Fruit fly (Drosophila melanogaster) whole organism, embryonic: Measurements from ENCODE around the gene Rpp20.

ENCODE experiments used
- BEAF-32 ChIP-seq: fragments of 200-800 bp; sonication (Bioruptor generic); optimal IDR thresholded peaks from 3 replicates; lab custom pipeline; 2017; ENCODE audit warnings: missing biosample characterization, missing genetic modification characterization, mild to moderate bottlenecking, moderate library complexity, missing genetic modification reagents
- CG1024 ChIP-seq: fragments of 200-800 bp; sonication (Bioruptor generic); IDR thresholded peaks from 2 replicates; pipeline ENCODE4 v1.3.6; 2022; ENCODE audit warnings: missing biosample characterization, missing genetic modification characterization
- CG10267 ChIP-seq: fragments of 200-800 bp; sonication (Bioruptor generic); optimal IDR thresholded peaks from 2 replicates; lab custom pipeline; 2018; ENCODE audit warnings: missing biosample characterization, mild to moderate bottlenecking, missing genetic modification characterization, moderate library complexity
- CG10321 ChIP-seq: fragments of 200-800 bp; sonication (Bioruptor generic); IDR thresholded peaks from 2 replicates; pipeline ENCODE4 v1.3.6; 2022; ENCODE audit warnings: missing biosample characterization, missing genetic modification characterization
- CG10959 ChIP-seq: fragments of 200-800 bp; sonication (Bioruptor generic); IDR thresholded peaks from 2 replicates; pipeline ENCODE4 v1.3.6; 2022; ENCODE audit warnings: missing biosample characterization, missing genetic modification characterization
- CG13894 ChIP-seq: fragments of 200-800 bp; sonication (Bioruptor generic); optimal IDR thresholded peaks from 3 replicates; lab custom pipeline; 2018; ENCODE audit warnings: missing biosample characterization, mild to moderate bottlenecking, missing genetic modification characterization, moderate library complexity
- CG16779 ChIP-seq: fragments of 200-800 bp; sonication (Bioruptor generic); IDR thresholded peaks from 2 replicates; pipeline ENCODE4 v1.3.6; 2022; ENCODE audit warnings: missing biosample characterization, missing genetic modification characterization
- CG17328 ChIP-seq: fragments of 200-800 bp; sonication (Bioruptor generic); IDR thresholded peaks from 2 replicates; pipeline ENCODE4 v1.3.6; 2022; ENCODE audit warnings: missing biosample characterization, missing genetic modification characterization
- CG17612 ChIP-seq: fragments of 200-800 bp; sonication (Bioruptor generic); IDR thresholded peaks from 2 replicates; pipeline ENCODE4 v1.3.6; 2022; ENCODE audit warnings: missing biosample characterization, missing genetic modification characterization
- CG18011 ChIP-seq: fragments of 200-800 bp; sonication (Bioruptor generic); optimal IDR thresholded peaks from 2 replicates; lab custom pipeline; 2017; ENCODE audit warnings: missing biosample characterization, missing genetic modification characterization, mild to moderate bottlenecking, moderate library complexity, missing genotype
- CG2202 ChIP-seq: fragments of 200-800 bp; sonication (Bioruptor generic); optimal IDR thresholded peaks from 2 replicates; lab custom pipeline; 2018; ENCODE audit warnings: missing biosample characterization, mild to moderate bottlenecking, missing genetic modification characterization
- CG3407 ChIP-seq: fragments of 200-800 bp; sonication (Bioruptor generic); optimal IDR thresholded peaks from 2 replicates; lab custom pipeline; 2018; ENCODE audit warnings: missing biosample characterization, mild to moderate bottlenecking, missing genetic modification characterization
- CG34376 ChIP-seq: fragments of 200-800 bp; sonication (Bioruptor generic); optimal IDR thresholded peaks from 2 replicates; lab custom pipeline; 2018; ENCODE audit warnings: missing biosample characterization, mild to moderate bottlenecking, missing genetic modification characterization
- CG4282 ChIP-seq: fragments of 200-800 bp; sonication (Bioruptor generic); optimal IDR thresholded peaks from 2 replicates; lab custom pipeline; 2016; ENCODE audit warnings: missing biosample characterization, missing genetic modification characterization
- CG4617 ChIP-seq: fragments of 200-800 bp; sonication (Bioruptor generic); optimal IDR thresholded peaks from 3 replicates; lab custom pipeline; 2016; ENCODE audit warnings: missing biosample characterization, missing genetic modification characterization, borderline replicate concordance
- CG5245 ChIP-seq: fragments of 200-800 bp; sonication (Bioruptor generic); optimal IDR thresholded peaks from 3 replicates; lab custom pipeline; 2016; ENCODE audit warnings: missing biosample characterization, missing genetic modification characterization
- CG7786 ChIP-seq: fragments of 200-800 bp; sonication (Bioruptor generic); optimal IDR thresholded peaks from 2 replicates; lab custom pipeline; 2016; ENCODE audit warnings: missing biosample characterization, missing genetic modification characterization
- CG8290 ChIP-seq, 3 experiments: fragments of 200-800 bp; sonication (Bioruptor generic); optimal IDR thresholded peaks; 2 replicates each; lab custom pipeline; 2016 to 2019; ENCODE audit warnings: missing biosample characterization in 3 of 3, missing genetic modification characterization in 3 of 3, mild to moderate bottlenecking in 2 of 3, moderate library complexity in 1 of 3
- CG9817 ChIP-seq: fragments of 200-800 bp; sonication (Bioruptor generic); optimal IDR thresholded peaks from 2 replicates; lab custom pipeline; 2018; ENCODE audit warnings: missing biosample characterization, mild to moderate bottlenecking, missing genetic modification characterization, moderate library complexity
- CG9932 ChIP-seq: fragments of 200-800 bp; sonication (Bioruptor generic); IDR thresholded peaks from 2 replicates; pipeline ENCODE4 v1.3.6; 2022; ENCODE audit warnings: missing biosample characterization, missing genetic modification characterization
- Camta ChIP-seq: fragments of 200-800 bp; sonication (Bioruptor generic); optimal IDR thresholded peaks from 2 replicates; lab custom pipeline; 2016; ENCODE audit warnings: missing biosample characterization, missing genetic modification characterization
- MBD-R2 ChIP-seq: fragments of 200-800 bp; sonication (Bioruptor generic); IDR thresholded peaks from 2 replicates; pipeline ENCODE4 v1.3.6; 2022; ENCODE audit warnings: missing biosample characterization, missing genetic modification characterization
- MESR4 ChIP-seq: fragments of 200-800 bp; sonication (Bioruptor generic); optimal IDR thresholded peaks from 2 replicates; lab custom pipeline; 2018; ENCODE audit warnings: missing biosample characterization, mild to moderate bottlenecking, missing genetic modification characterization, moderate library complexity
- Med ChIP-seq: fragments of 200-800 bp; sonication (Bioruptor generic); peaks from one replicate; lab custom pipeline; 2016; ENCODE audit warnings: missing biosample characterization, missing genetic modification characterization, mild to moderate bottlenecking, inconsistent platforms, moderate library complexity
- Pdp1 ChIP-seq, 2 experiments: fragments of 200-800 bp; sonication (Bioruptor generic); optimal IDR thresholded peaks; 3 replicates each; lab custom pipeline; 2016; ENCODE audit warnings: missing biosample characterization in 2 of 2, missing genetic modification characterization in 2 of 2, mild to moderate bottlenecking in 1 of 2, moderate library complexity in 1 of 2
- Sox100B ChIP-seq: fragments of 200-800 bp; sonication (Bioruptor generic); optimal IDR thresholded peaks from 3 replicates; lab custom pipeline; 2018; ENCODE audit warnings: missing biosample characterization, mild to moderate bottlenecking, missing genetic modification characterization
- Sox102F ChIP-seq: fragments of 200-800 bp; sonication (Bioruptor generic); optimal IDR thresholded peaks from 2 replicates; lab custom pipeline; 2018; ENCODE audit warnings: missing biosample characterization, mild to moderate bottlenecking, missing genetic modification characterization, moderate library complexity
- YL-1 ChIP-seq: fragments of 200-800 bp; sonication (Bioruptor generic); optimal IDR thresholded peaks from 3 replicates; lab custom pipeline; 2017; ENCODE audit warnings: missing biosample characterization, mild to moderate bottlenecking, missing genetic modification characterization
- ap ChIP-seq: fragments of 200-800 bp; sonication (Bioruptor generic); IDR thresholded peaks from 2 replicates; pipeline ENCODE4 v1.3.6; 2022; ENCODE audit warnings: missing biosample characterization, missing genetic modification characterization
- cg ChIP-seq: fragments of 200-800 bp; sonication (Bioruptor generic); optimal IDR thresholded peaks from 3 replicates; lab custom pipeline; 2019; ENCODE audit warnings: missing biosample characterization, mild to moderate bottlenecking, missing genetic modification characterization, moderate library complexity
- fu2 ChIP-seq: fragments of 200-800 bp; sonication (Bioruptor generic); optimal IDR thresholded peaks from 2 replicates; lab custom pipeline; 2016; ENCODE audit warnings: missing biosample characterization, missing genetic modification characterization
- gce ChIP-seq: fragments of 200-800 bp; sonication (Bioruptor generic); IDR thresholded peaks from 3 replicates; pipeline ENCODE4 v1.3.6; 2022; ENCODE audit warnings: missing biosample characterization, missing genetic modification characterization
- gro ChIP-seq: fragments of 200-800 bp; sonication (Bioruptor generic); optimal IDR thresholded peaks from 2 replicates; lab custom pipeline; 2016; ENCODE audit warnings: missing biosample characterization, missing genetic modification characterization
- ind ChIP-seq: fragments of 200-800 bp; sonication (Bioruptor generic); optimal IDR thresholded peaks from 3 replicates; lab custom pipeline; 2016; ENCODE audit warnings: missing biosample characterization, missing genetic modification characterization
- jigr1 ChIP-seq: fragments of 200-800 bp; sonication (Bioruptor generic); IDR thresholded peaks from 3 replicates; pipeline ENCODE4 v1.3.6; 2022; ENCODE audit warnings: missing biosample characterization, missing genetic modification characterization
- mld ChIP-seq: fragments of 200-800 bp; sonication (Bioruptor generic); IDR thresholded peaks from 3 replicates; pipeline ENCODE4 v1.3.6; 2022; ENCODE audit warnings: missing biosample characterization, missing genetic modification characterization; ENCODE audit not compliant: partially characterized antibody
- pfk ChIP-seq: fragments of 200-800 bp; sonication (Bioruptor generic); optimal IDR thresholded peaks from 2 replicates; lab custom pipeline; 2018; ENCODE audit warnings: missing biosample characterization, mild to moderate bottlenecking, missing genetic modification characterization, moderate library complexity
- pzg ChIP-seq: fragments of 200-800 bp; sonication (Bioruptor generic); optimal IDR thresholded peaks from 3 replicates; lab custom pipeline; 2018; ENCODE audit warnings: missing biosample characterization, mild to moderate bottlenecking, missing genetic modification characterization, moderate library complexity
- ranshi ChIP-seq: fragments of 200-800 bp; sonication (Bioruptor generic); IDR thresholded peaks from 2 replicates; pipeline ENCODE4 v1.3.6; 2022; ENCODE audit warnings: missing biosample characterization, missing genetic modification characterization
- ro ChIP-seq: fragments of 200-800 bp; sonication (Bioruptor generic); IDR thresholded peaks from 2 replicates; pipeline ENCODE4 v1.3.6; 2022; ENCODE audit warnings: missing biosample characterization, missing genetic modification characterization
- sd ChIP-seq: fragments of 200-800 bp; sonication (Bioruptor generic); optimal IDR thresholded peaks from 3 replicates; lab custom pipeline; 2018; ENCODE audit warnings: missing biosample characterization, mild to moderate bottlenecking, missing genetic modification characterization, moderate library complexity
- seq ChIP-seq: fragments of 200-800 bp; sonication (Bioruptor generic); IDR thresholded peaks from 2 replicates; pipeline ENCODE4 v1.3.6; 2022; ENCODE audit warnings: missing biosample characterization, missing genetic modification characterization
- twi ChIP-seq: fragments of 200-800 bp; optimal IDR thresholded peaks from 2 replicates; lab custom pipeline; 2019; ENCODE audit warnings: missing biosample characterization, mild to moderate bottlenecking, missing genetic modification characterization, moderate library complexity
- tx ChIP-seq: fragments of 200-800 bp; sonication (Bioruptor generic); optimal IDR thresholded peaks from 2 replicates; lab custom pipeline; 2016; ENCODE audit warnings: missing biosample characterization, missing genetic modification characterization
- unc-4 ChIP-seq: fragments of 200-800 bp; sonication (Bioruptor generic); IDR thresholded peaks from 2 replicates; pipeline ENCODE4 v1.3.6; 2022; ENCODE audit warnings: missing biosample characterization, missing genetic modification characterization; ENCODE audit not compliant: partially characterized antibody

Gene Rpp20

DNA sequence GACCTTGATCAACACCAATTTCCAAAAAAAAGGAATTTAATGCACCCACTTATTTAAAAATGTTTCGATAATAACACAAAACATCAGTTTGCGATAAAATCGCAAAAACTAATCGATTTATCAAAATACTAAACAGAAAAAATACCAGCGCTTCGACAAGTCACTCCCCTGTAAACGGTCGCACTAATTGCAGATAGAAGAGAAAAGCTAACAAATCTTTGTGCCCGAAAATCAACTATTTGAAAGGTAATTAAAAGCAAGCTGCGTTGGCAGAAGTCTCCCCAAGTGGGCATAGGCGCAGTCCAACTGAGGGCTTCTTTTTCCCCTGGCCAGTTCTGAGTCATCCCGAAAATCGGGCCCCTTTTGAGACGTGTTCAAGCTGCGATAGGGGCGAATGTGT is 13.4 kb upstream of the Rpp20 start, which contains the start of gene AP-1-2beta (continued):
- TF ChIP-seq Sox100B (GFP tag; lab: Kevin White, UChicago) (no peak), mld (peak; percentile 54; the same call in 1 of the 3 replicates), ind (GFP tag; lab: Kevin White, UChicago) (no peak), CG13894 (no peak), CG18011 (GFP tag; lab: Kevin White, UChicago) (no peak), CG9817 (tag; lab: Kevin White, UChicago) (no peak), Camta (GFP tag; lab: Kevin White, UChicago) (no peak), CG4282 (GFP tag; lab: Kevin White, UChicago) (no peak), BEAF-32 (GFP tag; lab: Kevin White, UChicago) (peak; percentile 50), CG7786 (GFP tag; lab: Kevin White, UChicago) (no peak)

DNA sequence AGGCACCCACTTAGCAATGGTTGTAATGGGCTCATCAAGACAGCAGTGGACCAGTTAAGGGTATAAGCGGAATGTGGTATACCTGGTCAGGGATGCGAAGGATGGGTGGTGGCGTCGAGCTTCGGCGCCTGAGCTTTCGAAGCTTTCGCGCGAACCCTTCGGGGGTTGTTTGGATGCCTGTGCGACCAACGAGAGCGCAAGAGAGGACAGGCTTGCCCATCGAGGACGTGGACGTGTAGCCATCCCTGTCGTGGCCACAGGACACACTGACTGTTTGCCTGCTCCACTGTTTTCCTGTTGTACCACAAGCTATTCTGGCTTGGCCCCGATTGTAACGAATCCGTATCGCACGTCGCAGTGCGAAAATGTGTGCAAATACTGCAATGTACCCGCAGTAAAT is 9.0 kb upstream of the Rpp20 start, which contains the start of gene CG14234:
Gene CG14234 (plus strand): TSS at position 301 of the 400 bp plus-strand sequence.
- TF ChIP-seq Med (GFP tag; lab: Kevin White, UChicago) (peak; percentile 9), CG4617 (GFP tag; lab: Kevin White, UChicago) (no peak), gro (no peak), ro (GFP tag; lab: Robert Waterston, UW) (no peak), CG2202 (tag; lab: Kevin White, UChicago) (no peak), Sox102F (no peak), CG10321 (GFP tag; lab: Robert Waterston, UW) (peak; percentile 59; the same call in 1 of the 2 replicates), seq (peak; percentile 45; the same call in 1 of the 2 replicates), CG5245 (GFP tag; lab: Kevin White, UChicago) (no peak), CG34376 (no peak), pzg (GFP tag; lab: Kevin White, UChicago) (peak; percentile 12)

DNA sequence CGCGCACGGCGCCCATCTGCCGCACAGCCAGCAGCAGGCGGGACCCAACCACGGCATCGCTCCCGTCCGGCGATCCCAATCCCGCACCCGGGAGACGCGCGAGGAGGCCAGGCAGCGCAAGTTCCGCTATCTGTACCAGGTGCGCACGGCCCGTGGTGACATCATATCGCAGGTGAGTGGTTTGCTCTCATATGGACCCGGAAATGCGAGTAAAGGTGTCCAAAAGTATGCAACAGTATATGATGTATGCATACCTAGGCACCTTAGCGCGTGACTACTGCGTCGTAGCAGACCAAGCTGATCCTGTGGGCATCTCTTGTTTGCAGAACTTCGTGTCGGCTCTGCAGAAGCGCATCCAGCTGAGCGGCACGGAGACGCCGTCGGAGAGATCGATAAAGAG is 6.4 kb upstream of the Rpp20 start:
- TF ChIP-seq CG16779 (GFP tag; lab: Robert Waterston, UW) (0 out of 2 replicates have a peak, but pooled peaks have one; percentile 28), CG3407 (no peak), Med (GFP tag; lab: Kevin White, UChicago) (peak; percentile 3), twi (tag; lab: Kevin White, UChicago) (no peak), CG17612 (peak; percentile 71; the same call in 1 of the 2 replicates), CG9932 (GFP tag; lab: Robert Waterston, UW) (no peak), CG8290 (GFP tag; optimal IDR thresholded peaks at IDR 0.05; lab: Kevin White, UChicago) (peak; percentile 1), CG8290 (tag; optimal IDR thresholded peaks at IDR 0.05; lab: Kevin White, UChicago) (peak in 1 of 2 experiments; percentile 72)

DNA sequence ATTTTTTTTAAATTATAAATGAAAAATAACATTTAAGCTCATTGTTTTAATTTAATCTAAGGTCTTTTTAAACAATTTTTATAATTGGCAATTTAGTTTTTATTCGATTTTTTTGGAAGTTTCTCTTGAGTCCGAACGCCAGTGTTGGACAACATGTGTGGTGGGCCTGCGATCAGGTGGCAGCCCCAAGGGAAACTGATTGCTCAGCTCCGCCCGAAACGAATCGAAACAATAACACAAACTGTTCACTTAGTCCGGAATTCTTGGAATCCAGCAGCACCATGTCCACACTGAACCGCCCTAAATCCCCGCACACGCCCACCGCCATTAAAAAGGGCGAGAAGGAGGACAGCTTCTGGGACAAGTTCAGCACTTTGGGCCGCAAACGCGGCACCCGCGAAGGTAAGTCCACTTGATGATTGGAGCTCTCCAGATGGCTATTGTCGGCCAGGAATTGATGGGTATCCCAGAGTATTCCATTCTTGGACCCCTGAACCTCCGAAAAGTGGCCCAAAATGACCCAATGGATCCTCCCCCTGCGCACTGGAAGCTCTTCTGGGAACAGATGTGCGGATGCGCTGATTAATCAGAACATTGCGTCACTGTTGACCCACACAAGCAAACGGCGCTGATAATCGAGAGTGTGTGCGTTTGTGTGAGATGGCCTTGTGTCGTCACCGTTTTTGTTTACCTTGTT is 1.8 kb downstream of the Rpp20 start, which contains the start of gene parvin:
Gene parvin (plus strand): TSS at position 134 of the 697 bp plus-strand sequence.
- TF ChIP-seq unc-4 (GFP tag; lab: Robert Waterston, UW): peak; percentile 18; the same call in 1 of the 2 replicates
- peak; percentile 52 for TF ChIP-seq tx (GFP tag; lab: Kevin White, UChicago)
- TF ChIP-seq BEAF-32 (GFP tag; lab: Kevin White, UChicago): peak; percentile 57
- TF ChIP-seq gce: no peak
- TF ChIP-seq fu2: no peak
- TF ChIP-seq jigr1 (GFP tag; lab: Robert Waterston, UW): no peak
- peak; percentile 86 for TF ChIP-seq MESR4 (GFP tag; lab: Kevin White, UChicago)
- peak; percentile 82 for TF ChIP-seq cg (GFP tag; lab: Kevin White, UChicago)
- peak; percentile 35; the same call in 1 of the 2 replicates for TF ChIP-seq MBD-R2 (GFP tag; lab: Robert Waterston, UW)
- no peak for TF ChIP-seq CG10959
- TF ChIP-seq CG10267 (tag; lab: Kevin White, UChicago): peak; percentile 79
- TF ChIP-seq YL-1 (GFP tag; lab: Kevin White, UChicago): peak; percentile 50
- TF ChIP-seq CG1024: no peak
- no peak for TF ChIP-seq ranshi (GFP tag; lab: Robert Waterston, UW)
- TF ChIP-seq sd (tag; lab: Kevin White, UChicago): peak; percentile 33
- TF ChIP-seq ap (GFP tag; lab: Robert Waterston, UW): no peak
- no peak for TF ChIP-seq CG17328 (GFP tag; lab: Robert Waterston, UW)
- no peak for TF ChIP-seq pfk (GFP tag; lab: Kevin White, UChicago)
- TF ChIP-seq Pdp1 (GFP tag; optimal IDR thresholded peaks at IDR 0.05; lab: Kevin White, UChicago): peak in 1 of 2 experiments; percentile 95
